Worm (Caenorhabditis elegans): ENCODE results near the gene F53F1.2.

DNA sequence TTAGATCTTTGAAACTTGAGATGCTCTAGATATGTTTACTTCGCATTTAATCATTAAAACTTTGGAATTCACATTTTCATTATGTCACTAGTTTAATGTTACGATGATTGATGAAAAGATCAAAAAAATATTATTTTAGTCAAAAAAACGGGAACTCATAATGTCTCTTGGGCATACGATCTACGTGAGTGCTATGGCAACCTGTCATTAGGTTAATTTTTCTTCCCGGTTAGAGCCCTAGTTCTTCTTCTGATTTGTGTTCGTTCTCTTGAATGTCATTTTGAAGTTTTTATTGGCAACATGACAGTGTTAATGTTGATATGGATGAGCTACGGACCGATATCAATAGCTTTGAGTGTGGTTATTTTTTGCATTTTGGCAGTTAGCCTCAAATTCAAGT lies 43.2 kb upstream of the F53F1.2 start, which contains the start of gene srg-46:
- TF ChIP-seq tbx-37 (GFP tag; conservative IDR thresholded peaks at IDR 0.05): no peak
- TF ChIP-seq aly-1 (tag; optimal IDR thresholded peaks at IDR 0.05): no peak
- no peak for TF ChIP-seq ceh-36 (tag; optimal IDR thresholded peaks at IDR 0.05)
- no peak for TF ChIP-seq ama-1 (optimal IDR thresholded peaks at IDR 0.05)
- TF ChIP-seq tra-4 (tag; optimal IDR thresholded peaks at IDR 0.05): no peak
- TF ChIP-seq scrt-1 (GFP tag; IDR thresholded peaks at IDR 0.05): no peak
- TF ChIP-seq hmbx-1 (tag; optimal IDR thresholded peaks at IDR 0.05): no peak
- TF ChIP-seq flt-1 (GFP tag; IDR thresholded peaks at IDR 0.05): no peak
- TF ChIP-seq ceh-13 (GFP tag; optimal IDR thresholded peaks at IDR 0.05): no peak

Data from whole organism, early embryonic.